Fruit fly (Drosophila melanogaster) S2 (cell line): ENCODE results near the gene CG14969.

ENCODE experiments used
- CG8478 ChIP-seq: fragments of >200 bp; optimal IDR thresholded peaks from 2 replicates; lab custom pipeline; 2018
- CTCF ChIP-seq, 2 experiments: fragments of >200 bp; optimal IDR thresholded peaks; 2 replicates each; lab custom pipeline; 2018

DNA sequence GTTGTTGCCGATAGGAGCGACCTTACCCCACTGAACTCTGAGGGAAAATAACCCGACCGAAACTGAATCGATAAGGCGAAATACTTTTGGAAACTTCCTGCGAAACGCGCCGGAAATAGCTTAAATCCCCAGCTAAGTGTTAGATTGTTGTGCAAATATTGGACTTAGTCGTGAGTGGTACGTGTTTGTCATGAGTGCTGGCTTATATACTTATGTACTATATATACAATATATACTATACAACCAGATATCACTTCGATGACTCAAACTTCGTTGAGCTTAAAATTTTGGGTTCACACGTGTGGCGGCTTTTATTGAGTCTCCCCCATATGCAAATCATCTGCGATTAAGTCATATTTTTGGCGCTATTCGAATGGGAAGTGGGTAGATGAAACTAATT, 11.5 kb upstream of the CG14969 start:
- TF ChIP-seq CTCF (optimal IDR thresholded peaks at IDR 0.05; lab: Kevin White, UChicago): no peak
- TF ChIP-seq CG8478: no peak
